Worm (Caenorhabditis elegans) whole organism, late embryonic: ENCODE results near the gene mboa-7.

Source experiments
- C08G9.2 ChIP-seq: sonication (generic microtip); optimal IDR thresholded peaks from 2 replicates; lab custom pipeline; 2016; ENCODE audit warnings: mild to moderate bottlenecking, missing genetic modification characterization, moderate library complexity, missing compliant biosample characterization
- F13H6.1 ChIP-seq: sonication (generic microtip); optimal IDR thresholded peaks from 2 replicates; lab custom pipeline; 2016; ENCODE audit warnings: missing genetic modification characterization, missing compliant biosample characterization
- K09A11.1 ChIP-seq: sonication (generic microtip); optimal IDR thresholded peaks from 2 replicates; lab custom pipeline; 2017; ENCODE audit warnings: antibody characterized with exemption, mild to moderate bottlenecking, missing genetic modification characterization, missing compliant biosample characterization; ENCODE audit not compliant: insufficient read depth
- T23F11.4 ChIP-seq: fragments of 200-800 bp; sonication (Bioruptor generic); optimal IDR thresholded peaks from 2 replicates; lab custom pipeline; 2018; ENCODE audit warnings: mild to moderate bottlenecking, missing genetic modification characterization, missing compliant biosample characterization
- Y22D7AL.16 ChIP-seq: sonication (generic microtip); optimal IDR thresholded peaks from 2 replicates; lab custom pipeline; 2016; ENCODE audit warnings: missing genetic modification characterization, missing compliant biosample characterization
- ahr-1 ChIP-seq: sonication (generic microtip); optimal IDR thresholded peaks from 2 replicates; lab custom pipeline; 2016; ENCODE audit warnings: missing genetic modification characterization, missing compliant biosample characterization
- ama-1 ChIP-seq: fragments of 150-350 bp; optimal IDR thresholded peaks from 2 replicates; lab custom pipeline; 2014
- ceh-14 ChIP-seq: sonication (generic microtip); optimal IDR thresholded peaks from 2 replicates; lab custom pipeline; 2016; ENCODE audit warnings: missing genotype, missing genetic modification characterization, missing compliant biosample characterization
- ceh-18 ChIP-seq: sonication (generic microtip); optimal IDR thresholded peaks from 2 replicates; lab custom pipeline; 2016; ENCODE audit warnings: missing genetic modification characterization, missing compliant biosample characterization
- ceh-2 ChIP-seq: sonication (generic microtip); optimal IDR thresholded peaks from 2 replicates; lab custom pipeline; 2016; ENCODE audit warnings: missing genotype, missing genetic modification characterization, missing compliant biosample characterization
- ceh-30 ChIP-seq: fragments of 150-350 bp; optimal IDR thresholded peaks from 2 replicates; lab custom pipeline; 2014; ENCODE audit warnings: missing biosample characterization, missing genetic modification characterization
- ceh-31 ChIP-seq: sonication (generic microtip); optimal IDR thresholded peaks from 2 replicates; lab custom pipeline; 2016; ENCODE audit warnings: missing genetic modification characterization, missing compliant biosample characterization
- ceh-34 ChIP-seq: sonication (generic microtip); optimal IDR thresholded peaks from 2 replicates; lab custom pipeline; 2016; ENCODE audit warnings: mild to moderate bottlenecking, missing genetic modification characterization, missing compliant biosample characterization
- ceh-45 ChIP-seq: fragments of 200-800 bp; sonication (Bioruptor generic); IDR thresholded peaks from 2 replicates; pipeline ENCODE4 v1.3.6; 2022; ENCODE audit warnings: missing genetic modification reagents, missing genetic modification characterization, missing compliant biosample characterization
- ceh-48 ChIP-seq: sonication (generic microtip); optimal IDR thresholded peaks from 2 replicates; lab custom pipeline; 2016; ENCODE audit warnings: missing genetic modification characterization, inconsistent platforms, missing compliant biosample characterization
- ceh-6 ChIP-seq: fragments of 200-800 bp; sonication (Bioruptor generic); optimal IDR thresholded peaks from 2 replicates; lab custom pipeline; 2018; ENCODE audit warnings: mild to moderate bottlenecking, missing genetic modification characterization, missing compliant biosample characterization
- elt-2 ChIP-seq: sonication (generic microtip); optimal IDR thresholded peaks from 2 replicates; lab custom pipeline; 2016; ENCODE audit warnings: missing genetic modification reagents, missing genetic modification characterization, missing compliant biosample characterization
- fax-1 ChIP-seq: sonication (generic microtip); optimal IDR thresholded peaks from 2 replicates; lab custom pipeline; 2016; ENCODE audit warnings: missing genotype, missing genetic modification characterization, missing compliant biosample characterization
- fkh-6 ChIP-seq: sonication (generic microtip); optimal IDR thresholded peaks from 2 replicates; lab custom pipeline; 2016; ENCODE audit warnings: missing genetic modification characterization, missing compliant biosample characterization
- gmeb-2 ChIP-seq: sonication (generic microtip); optimal IDR thresholded peaks from 2 replicates; lab custom pipeline; 2016; ENCODE audit warnings: missing genetic modification characterization, inconsistent platforms, missing compliant biosample characterization
- hlh-13 ChIP-seq: fragments of 200-800 bp; sonication (Bioruptor generic); optimal IDR thresholded peaks from 2 replicates; lab custom pipeline; 2018; ENCODE audit warnings: mild to moderate bottlenecking, missing genetic modification characterization, missing compliant biosample characterization
- hlh-15 ChIP-seq: sonication (generic microtip); optimal IDR thresholded peaks from 2 replicates; lab custom pipeline; 2016; ENCODE audit warnings: missing genetic modification characterization, missing compliant biosample characterization
- hlh-30 ChIP-seq: sonication (generic microtip); optimal IDR thresholded peaks from 2 replicates; lab custom pipeline; 2017; ENCODE audit warnings: antibody characterized with exemption, missing genetic modification characterization, missing compliant biosample characterization; ENCODE audit not compliant: insufficient read depth
- hlh-6 ChIP-seq: sonication (generic microtip); optimal IDR thresholded peaks from 2 replicates; lab custom pipeline; 2016; ENCODE audit warnings: missing genotype, missing genetic modification characterization, missing compliant biosample characterization
- hlh-8 ChIP-seq: sonication (generic microtip); optimal IDR thresholded peaks from 2 replicates; lab custom pipeline; 2016; ENCODE audit warnings: missing genotype, missing genetic modification characterization, missing compliant biosample characterization
- lim-6 ChIP-seq: sonication (generic microtip); optimal IDR thresholded peaks from 2 replicates; lab custom pipeline; 2016; ENCODE audit warnings: missing genetic modification characterization, missing compliant biosample characterization
- lin-11 ChIP-seq: fragments of 200-800 bp; sonication (Bioruptor generic); optimal IDR thresholded peaks from 2 replicates; lab custom pipeline; 2018; ENCODE audit warnings: mild to moderate bottlenecking, missing genetic modification characterization, missing compliant biosample characterization
- nfya-1 ChIP-seq: sonication (generic microtip); optimal IDR thresholded peaks from 2 replicates; lab custom pipeline; 2017; ENCODE audit warnings: missing genetic modification characterization, mild to moderate bottlenecking, missing compliant biosample characterization, antibody characterized with exemption, moderate library complexity
- nhr-11 ChIP-seq: fragments of 150-350 bp; optimal IDR thresholded peaks from 2 replicates; lab custom pipeline; 2014; ENCODE audit warnings: missing biosample characterization, missing genetic modification characterization
- nhr-232 ChIP-seq: sonication (generic microtip); optimal IDR thresholded peaks from 2 replicates; lab custom pipeline; 2016; ENCODE audit warnings: missing genetic modification characterization, missing compliant biosample characterization
- npax-4 ChIP-seq: sonication (generic microtip); optimal IDR thresholded peaks from 2 replicates; lab custom pipeline; 2016; ENCODE audit warnings: missing genetic modification characterization, missing compliant biosample characterization
- pag-3 ChIP-seq: sonication (generic microtip); optimal IDR thresholded peaks from 2 replicates; lab custom pipeline; 2016; ENCODE audit warnings: missing compliant biosample characterization, missing genetic modification characterization, borderline replicate concordance
- pax-1 ChIP-seq: fragments of 150-350 bp; optimal IDR thresholded peaks from 2 replicates; lab custom pipeline; 2014; ENCODE audit warnings: missing biosample characterization, missing genetic modification characterization
- pha-2 ChIP-seq: sonication (generic microtip); optimal IDR thresholded peaks from 2 replicates; lab custom pipeline; 2017; ENCODE audit warnings: mild to moderate bottlenecking, missing genetic modification characterization, missing compliant biosample characterization
- pha-4 ChIP-seq: fragments of 150-350 bp; optimal IDR thresholded peaks from 2 replicates; lab custom pipeline; 2018; ENCODE audit warnings: missing biosample characterization, missing genetic modification reagents, missing genetic modification characterization
- ref-2 ChIP-seq: sonication (generic microtip); optimal IDR thresholded peaks from 2 replicates; lab custom pipeline; 2016; ENCODE audit warnings: missing genetic modification characterization, missing compliant biosample characterization
- rnt-1 ChIP-seq: sonication (generic microtip); optimal IDR thresholded peaks from 2 replicates; lab custom pipeline; 2016; ENCODE audit warnings: missing genetic modification characterization, missing compliant biosample characterization
- sdc-2 ChIP-seq: sonication (generic microtip); optimal IDR thresholded peaks from 2 replicates; lab custom pipeline; 2016; ENCODE audit warnings: missing genotype, missing genetic modification characterization, missing compliant biosample characterization
- sox-2 ChIP-seq: fragments of 200-800 bp; sonication (Bioruptor generic); IDR thresholded peaks from 2 replicates; pipeline ENCODE4 v1.3.6; 2022; ENCODE audit warnings: missing genetic modification reagents, missing genetic modification characterization, missing compliant biosample characterization
- tbx-2 ChIP-seq: sonication (generic microtip); optimal IDR thresholded peaks from 2 replicates; lab custom pipeline; 2016; ENCODE audit warnings: missing genetic modification characterization, missing compliant biosample characterization
- tbx-7 ChIP-seq: sonication (generic microtip); optimal IDR thresholded peaks from 2 replicates; lab custom pipeline; 2016; ENCODE audit warnings: missing genotype, missing genetic modification characterization, missing compliant biosample characterization
- ttx-3 ChIP-seq: sonication (generic microtip); optimal IDR thresholded peaks from 2 replicates; lab custom pipeline; 2016; ENCODE audit warnings: missing genetic modification reagents, missing genetic modification characterization, missing compliant biosample characterization
- unc-42 ChIP-seq: sonication (generic microtip); optimal IDR thresholded peaks from 2 replicates; lab custom pipeline; 2016; ENCODE audit warnings: missing genotype, missing genetic modification characterization, missing compliant biosample characterization
- unc-55 ChIP-seq: sonication (generic microtip); optimal IDR thresholded peaks from 2 replicates; lab custom pipeline; 2017; ENCODE audit warnings: missing biosample characterization, missing genetic modification reagents, missing genetic modification characterization
- unc-86 ChIP-seq: sonication (generic microtip); optimal IDR thresholded peaks from 2 replicates; lab custom pipeline; 2016; ENCODE audit warnings: missing genetic modification characterization, missing compliant biosample characterization

The mboa-7 gene

ce11 chrX:10566775-10567174 lies 42.4 kb upstream of the mboa-7 start:
- TF ChIP-seq unc-42 (tag; lab: Kevin White, UChicago) (peak; percentile 72), nhr-11 (tag; lab: Kevin White, UChicago) (no peak)

DNA sequence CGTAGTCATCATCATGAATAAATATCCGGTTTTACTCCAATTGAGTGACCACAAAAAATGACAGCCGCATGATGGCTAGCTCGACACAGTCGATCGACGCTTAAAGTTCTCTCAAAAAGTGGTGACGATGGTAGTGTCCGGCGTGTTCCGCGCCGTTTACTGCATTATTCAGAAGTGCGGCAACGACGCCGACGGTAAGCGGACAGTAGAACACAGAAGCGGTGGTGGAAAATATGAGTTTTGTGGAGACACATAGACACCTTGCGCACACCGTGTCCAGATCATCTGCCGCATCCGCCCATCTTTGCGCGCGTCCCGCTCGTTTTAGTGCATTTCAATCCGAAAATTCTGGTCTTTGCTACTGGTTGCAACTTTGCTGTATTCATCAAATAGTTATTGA lies 34.8 kb upstream of the mboa-7 start, which contains the start of gene F59F5.7:
TSS of gene F59F5.7 (plus strand) at position 301 of the 400 bp plus-strand sequence.
- TF ChIP-seq pha-4 (tag; lab: Kevin White, UChicago) (no peak), hlh-30 (no peak), ahr-1 (no peak), unc-42 (tag; lab: Kevin White, UChicago) (no peak)

- TF ChIP-seq unc-86 (tag; lab: Kevin White, UChicago) (no peak), ama-1 (lab: Kevin White, UChicago) (no peak)
Observed at ce11 chrX:10556764-10557163, 32.4 kb upstream of the mboa-7 start.

- TF ChIP-seq ceh-34 (tag; lab: Kevin White, UChicago) (peak; percentile 93), sdc-2 (tag; lab: Kevin White, UChicago) (peak; percentile 80), ceh-45 (GFP tag; lab: Robert Waterston, UW) (no peak), pha-4 (tag; lab: Kevin White, UChicago) (no peak), unc-86 (tag; lab: Kevin White, UChicago) (no peak), elt-2 (peak; percentile 57), ceh-6 (GFP tag; lab: Kevin White, UChicago) (no peak), T23F11.4 (GFP tag; lab: Kevin White, UChicago) (peak; percentile 64), C08G9.2 (tag; lab: Kevin White, UChicago) (peak; percentile 50), unc-42 (tag; lab: Kevin White, UChicago) (peak; percentile 83), hlh-15 (no peak), ceh-30 (tag; lab: Kevin White, UChicago) (no peak), nhr-232 (tag; lab: Kevin White, UChicago) (peak; percentile 2), nfya-1 (peak; percentile 89), K09A11.1 (tag; lab: Kevin White, UChicago) (peak; percentile 44), tbx-7 (tag; lab: Kevin White, UChicago) (no peak), hlh-6 (tag; lab: Kevin White, UChicago) (peak; percentile 58), pag-3 (no peak), pax-1 (tag; lab: Kevin White, UChicago) (no peak), pha-2 (tag; lab: Kevin White, UChicago) (peak; percentile 69), fax-1 (tag; lab: Kevin White, UChicago) (peak; percentile 46), ceh-14 (tag; lab: Kevin White, UChicago) (peak; percentile 82), fkh-6 (tag; lab: Kevin White, UChicago) (no peak), lin-11 (tag; lab: Kevin White, UChicago) (no peak), npax-4 (tag; lab: Kevin White, UChicago) (no peak), hlh-13 (GFP tag; lab: Kevin White, UChicago) (no peak), lim-6 (tag; lab: Kevin White, UChicago) (no peak), ceh-48 (tag; lab: Kevin White, UChicago) (peak; percentile 73), ceh-31 (peak; percentile 90), F13H6.1 (tag; lab: Kevin White, UChicago) (peak; percentile 64), ceh-2 (tag; lab: Kevin White, UChicago) (peak; percentile 68), ceh-18 (tag; lab: Kevin White, UChicago) (peak; percentile 92), nhr-11 (tag; lab: Kevin White, UChicago) (no peak), hlh-8 (tag; lab: Kevin White, UChicago) (peak; percentile 33), rnt-1 (tag; lab: Kevin White, UChicago) (peak; percentile 90), sox-2 (GFP tag; lab: Robert Waterston, UW) (peak; percentile 34), Y22D7AL.16 (tag; lab: Kevin White, UChicago) (no peak), ref-2 (tag; lab: Kevin White, UChicago) (peak; percentile 93), gmeb-2 (tag; lab: Kevin White, UChicago) (peak; percentile 61), tbx-2 (tag; lab: Kevin White, UChicago) (peak; percentile 92), unc-55 (GFP tag; lab: Kevin White, UChicago) (peak; percentile 61), ttx-3 (peak; percentile 4)
Observed at ce11 chrX:10555189-10555964, 31.0 kb upstream of the mboa-7 start, which contains the start of gene syd-2. Gene syd-2, minus strand, starts transcription at chrX:10555239.
